Fruit fly (Drosophila melanogaster) whole organism, embryonic: ENCODE data around the gene CG4880.

Source experiments
- Atf3 ChIP-seq: fragments of 200-800 bp; sonication (Bioruptor generic); optimal IDR thresholded peaks from 3 replicates; lab custom pipeline; 2016; ENCODE audit warnings: missing biosample characterization, missing genetic modification characterization
- CG12071 ChIP-seq: fragments of 200-800 bp; sonication (Bioruptor generic); optimal IDR thresholded peaks from 3 replicates; lab custom pipeline; 2018; ENCODE audit warnings: missing biosample characterization, mild to moderate bottlenecking, missing genetic modification characterization
- CG12155 ChIP-seq: fragments of 200-800 bp; sonication (Bioruptor generic); optimal IDR thresholded peaks from 3 replicates; lab custom pipeline; 2016; ENCODE audit warnings: missing biosample characterization, missing genetic modification characterization
- CG12744 ChIP-seq: fragments of 200-800 bp; sonication (Bioruptor generic); optimal IDR thresholded peaks from 2 replicates; lab custom pipeline; 2016; ENCODE audit warnings: missing biosample characterization, missing genetic modification characterization
- CG12942 ChIP-seq: fragments of 200-800 bp; sonication (Bioruptor generic); optimal IDR thresholded peaks from 3 replicates; lab custom pipeline; 2016; ENCODE audit warnings: missing biosample characterization, missing genetic modification characterization
- CG17385 ChIP-seq: fragments of 200-800 bp; sonication (Bioruptor generic); optimal IDR thresholded peaks from 3 replicates; lab custom pipeline; 2018; ENCODE audit warnings: missing biosample characterization, mild to moderate bottlenecking, missing genetic modification characterization
- CG17829 ChIP-seq: fragments of 200-800 bp; optimal IDR thresholded peaks from 2 replicates; lab custom pipeline; 2019; ENCODE audit warnings: missing biosample characterization, mild to moderate bottlenecking, missing genetic modification characterization, moderate library complexity
- CG18599 ChIP-seq: fragments of 200-800 bp; sonication (Bioruptor generic); optimal IDR thresholded peaks from 3 replicates; lab custom pipeline; 2017; ENCODE audit warnings: missing biosample characterization, missing genetic modification characterization, mild to moderate bottlenecking, moderate library complexity, missing genetic modification reagents
- CG2712 ChIP-seq: fragments of 200-800 bp; optimal IDR thresholded peaks from 3 replicates; lab custom pipeline; 2019; ENCODE audit warnings: missing biosample characterization, mild to moderate bottlenecking, missing genetic modification characterization, moderate library complexity
- CG2889 ChIP-seq: fragments of 200-800 bp; sonication (Bioruptor generic); IDR thresholded peaks from 3 replicates; pipeline ENCODE4 v1.3.6; 2022; ENCODE audit warnings: missing biosample characterization, missing genetic modification characterization
- CG5245 ChIP-seq: fragments of 200-800 bp; sonication (Bioruptor generic); optimal IDR thresholded peaks from 3 replicates; lab custom pipeline; 2016; ENCODE audit warnings: missing biosample characterization, missing genetic modification characterization
- CG6654 ChIP-seq: fragments of 200-800 bp; sonication (Bioruptor generic); optimal IDR thresholded peaks from 2 replicates; lab custom pipeline; 2017; ENCODE audit warnings: missing biosample characterization, mild to moderate bottlenecking, missing genetic modification characterization
- CG6791 ChIP-seq: fragments of 200-800 bp; sonication (Bioruptor generic); IDR thresholded peaks from 3 replicates; pipeline ENCODE4 v1.3.6; 2022; ENCODE audit warnings: missing biosample characterization, missing genetic modification characterization; ENCODE audit not compliant: partially characterized antibody
- CG6813 ChIP-seq: fragments of 200-800 bp; sonication (Bioruptor generic); optimal IDR thresholded peaks from 2 replicates; lab custom pipeline; 2017; ENCODE audit warnings: missing biosample characterization, missing genetic modification characterization, mild to moderate bottlenecking, moderate library complexity, missing genetic modification reagents
- CG7357 ChIP-seq: fragments of 200-800 bp; sonication (Bioruptor generic); IDR thresholded peaks from 3 replicates; pipeline ENCODE4 v1.3.6; 2022; ENCODE audit warnings: missing biosample characterization, missing genetic modification characterization
- CG7556 ChIP-seq: fragments of 200-800 bp; sonication (Bioruptor generic); optimal IDR thresholded peaks from 2 replicates; lab custom pipeline; 2017; ENCODE audit warnings: missing biosample characterization, mild to moderate bottlenecking, missing genetic modification characterization
- CG7928 ChIP-seq: fragments of 200-800 bp; sonication (Bioruptor generic); optimal IDR thresholded peaks from 2 replicates; lab custom pipeline; 2017; ENCODE audit warnings: missing biosample characterization, mild to moderate bottlenecking, missing genetic modification characterization
- CG8290 ChIP-seq, 3 experiments: fragments of 200-800 bp; sonication (Bioruptor generic); optimal IDR thresholded peaks; 2 replicates each; lab custom pipeline; 2016 to 2019; ENCODE audit warnings: missing biosample characterization in 3 of 3, missing genetic modification characterization in 3 of 3, mild to moderate bottlenecking in 2 of 3, moderate library complexity in 1 of 3
- CG8359 ChIP-seq: fragments of 200-800 bp; sonication (Bioruptor generic); optimal IDR thresholded peaks from 2 replicates; lab custom pipeline; 2017; ENCODE audit warnings: missing biosample characterization, mild to moderate bottlenecking, missing genetic modification characterization, borderline replicate concordance
- Camta ChIP-seq: fragments of 200-800 bp; sonication (Bioruptor generic); optimal IDR thresholded peaks from 2 replicates; lab custom pipeline; 2016; ENCODE audit warnings: missing biosample characterization, missing genetic modification characterization
- CrebB ChIP-seq: fragments of 200-800 bp; sonication (Bioruptor generic); optimal IDR thresholded peaks from 3 replicates; lab custom pipeline; 2018; ENCODE audit warnings: missing biosample characterization, mild to moderate bottlenecking, missing genetic modification characterization
- Dbx ChIP-seq: fragments of 200-800 bp; sonication (Bioruptor generic); IDR thresholded peaks from 3 replicates; pipeline ENCODE4 v1.3.6; 2022; ENCODE audit warnings: missing biosample characterization, missing genetic modification characterization
- Dref ChIP-seq: fragments of 200-800 bp; sonication (Bioruptor generic); IDR thresholded peaks from 2 replicates; pipeline ENCODE4 v1.3.6; 2022; ENCODE audit warnings: missing biosample characterization, missing genetic modification characterization
- Fer3 ChIP-seq: fragments of 200-800 bp; sonication (Bioruptor generic); optimal IDR thresholded peaks from 2 replicates; lab custom pipeline; 2018; ENCODE audit warnings: missing biosample characterization, mild to moderate bottlenecking, missing genetic modification characterization, moderate library complexity
- Hmx ChIP-seq: fragments of 200-800 bp; sonication (Bioruptor generic); optimal IDR thresholded peaks from 2 replicates; lab custom pipeline; 2016; ENCODE audit warnings: missing biosample characterization, missing genetic modification characterization
- NfI ChIP-seq: fragments of 200-800 bp; sonication (Bioruptor generic); optimal IDR thresholded peaks from 3 replicates; lab custom pipeline; 2018; ENCODE audit warnings: missing biosample characterization, mild to moderate bottlenecking, missing genetic modification characterization, moderate library complexity
- Ravus ChIP-seq: fragments of 200-800 bp; sonication (Bioruptor generic); IDR thresholded peaks from 2 replicates; pipeline ENCODE4 v1.3.6; 2022; ENCODE audit warnings: missing biosample characterization, missing genetic modification characterization
- Rfx ChIP-seq: fragments of 200-800 bp; sonication (Bioruptor generic); IDR thresholded peaks from 2 replicates; pipeline ENCODE4 v1.3.6; 2022; ENCODE audit warnings: missing biosample characterization, missing genetic modification characterization
- Spps ChIP-seq: fragments of 200-800 bp; sonication (Bioruptor generic); optimal IDR thresholded peaks from 2 replicates; lab custom pipeline; 2018; ENCODE audit warnings: missing biosample characterization, mild to moderate bottlenecking, missing genetic modification characterization
- Trl ChIP-seq, 3 experiments: fragments of >200 bp in 2 of 3; fragments of 200-800 bp in 1 of 3; sonication (Bioruptor generic) in 1 of 3; optimal IDR thresholded peaks; 2 replicates in 1 of 3; 3 replicates in 2 of 3; lab custom pipeline; 2016 to 2017; ENCODE audit warnings: missing biosample characterization in 1 of 3, missing genetic modification characterization in 1 of 3
- caup ChIP-seq: fragments of 200-800 bp; sonication (Bioruptor generic); optimal IDR thresholded peaks from 3 replicates; lab custom pipeline; 2017; ENCODE audit warnings: missing biosample characterization, mild to moderate bottlenecking, missing genetic modification characterization, moderate library complexity; ENCODE audit not compliant: severe bottlenecking
- da ChIP-seq: fragments of 200-800 bp; sonication (Bioruptor generic); optimal IDR thresholded peaks from 2 replicates; lab custom pipeline; 2016; ENCODE audit warnings: missing biosample characterization, missing genetic modification characterization
- dmrt99B ChIP-seq: fragments of 200-800 bp; sonication (Bioruptor generic); optimal IDR thresholded peaks from 2 replicates; lab custom pipeline; 2018; ENCODE audit warnings: missing biosample characterization, mild to moderate bottlenecking, missing genetic modification characterization, moderate library complexity
- ind ChIP-seq: fragments of 200-800 bp; sonication (Bioruptor generic); optimal IDR thresholded peaks from 3 replicates; lab custom pipeline; 2016; ENCODE audit warnings: missing biosample characterization, missing genetic modification characterization
- jing ChIP-seq: fragments of 200-800 bp; sonication (Bioruptor generic); optimal IDR thresholded peaks from 2 replicates; lab custom pipeline; 2018; ENCODE audit warnings: missing biosample characterization, mild to moderate bottlenecking, missing genetic modification characterization
- kay ChIP-seq: fragments of 200-800 bp; sonication (Bioruptor generic); optimal IDR thresholded peaks from 2 replicates; lab custom pipeline; 2016; ENCODE audit warnings: missing biosample characterization, missing genetic modification characterization
- lab ChIP-seq: fragments of 200-800 bp; sonication (Bioruptor generic); optimal IDR thresholded peaks from 3 replicates; lab custom pipeline; 2017; ENCODE audit warnings: missing biosample characterization, missing genetic modification characterization, mild to moderate bottlenecking, moderate library complexity, missing genetic modification reagents
- p53 ChIP-seq: fragments of 200-800 bp; sonication (Bioruptor generic); optimal IDR thresholded peaks from 2 replicates; lab custom pipeline; 2016; ENCODE audit warnings: missing biosample characterization, missing genetic modification characterization
- run ChIP-seq: fragments of 200-800 bp; sonication (Bioruptor generic); optimal IDR thresholded peaks from 3 replicates; lab custom pipeline; 2018; ENCODE audit warnings: missing biosample characterization, mild to moderate bottlenecking, missing genetic modification characterization
- shn ChIP-seq: fragments of 200-800 bp; sonication (Bioruptor generic); optimal IDR thresholded peaks from 3 replicates; lab custom pipeline; 2016; ENCODE audit warnings: missing biosample characterization, missing genetic modification characterization
- tio ChIP-seq: fragments of 200-800 bp; sonication (Bioruptor generic); optimal IDR thresholded peaks from 2 replicates; lab custom pipeline; 2017; ENCODE audit warnings: missing biosample characterization, missing genetic modification characterization, inconsistent platforms
- toy ChIP-seq: fragments of 200-800 bp; sonication (Bioruptor generic); IDR thresholded peaks from 2 replicates; pipeline ENCODE4 v1.3.6; 2022; ENCODE audit warnings: missing biosample characterization, missing genetic modification characterization
- vnd ChIP-seq: fragments of 200-800 bp; sonication (Bioruptor generic); IDR thresholded peaks from 3 replicates; pipeline ENCODE4 v1.3.6; 2022; ENCODE audit warnings: missing biosample characterization, missing genetic modification characterization; ENCODE audit not compliant: partially characterized antibody
- vvl ChIP-seq: fragments of 200-800 bp; sonication (Bioruptor generic); IDR thresholded peaks from 2 replicates; pipeline ENCODE4 v1.3.6; 2022; ENCODE audit warnings: missing biosample characterization, missing genetic modification characterization
- wdn ChIP-seq: fragments of 200-800 bp; sonication (Bioruptor generic); IDR thresholded peaks from 2 replicates; pipeline ENCODE4 v1.3.6; 2022; ENCODE audit warnings: missing biosample characterization, missing genetic modification characterization
- zen ChIP-seq: fragments of 200-800 bp; sonication (Bioruptor generic); optimal IDR thresholded peaks from 3 replicates; lab custom pipeline; 2018; ENCODE audit warnings: missing biosample characterization, mild to moderate bottlenecking, missing genetic modification characterization, moderate library complexity
- zfh1 ChIP-seq: fragments of 200-800 bp; sonication (Bioruptor generic); IDR thresholded peaks from 3 replicates; pipeline ENCODE4 v1.3.6; 2022; ENCODE audit warnings: missing biosample characterization, missing genetic modification characterization

The CG4880 gene

dm6 chrX:16930465-16931286 lies 44.1 kb downstream of the CG4880 start (continued):
- TF ChIP-seq CG7357 (GFP tag; lab: Robert Waterston, UW) = 0 out of 3 replicates have a peak, but pooled peaks have one; percentile 27
- TF ChIP-seq CG6654 (GFP tag; lab: Kevin White, UChicago) = peak; percentile 2
- peak; percentile 40 for TF ChIP-seq CG12071 (GFP tag; lab: Kevin White, UChicago)
- TF ChIP-seq vvl (GFP tag; lab: Robert Waterston, UW) = peak; percentile 80
- no peak for TF ChIP-seq CG12744 (GFP tag; lab: Kevin White, UChicago)
- TF ChIP-seq CG8290 (GFP tag; optimal IDR thresholded peaks at IDR 0.05; lab: Kevin White, UChicago) = no peak
- peak in 1 of 2 experiments; percentile 21 for TF ChIP-seq CG8290 (tag; optimal IDR thresholded peaks at IDR 0.05; lab: Kevin White, UChicago)
- 0 out of 3 replicates have a peak, but pooled peaks have one; percentile 32 for TF ChIP-seq Dbx (GFP tag; lab: Robert Waterston, UW)
- TF ChIP-seq caup (GFP tag; lab: Kevin White, UChicago) = peak; percentile 44
- TF ChIP-seq CG6791 = no peak
- TF ChIP-seq kay (GFP tag; lab: Kevin White, UChicago) = peak; percentile 20
- peak; percentile 58 for TF ChIP-seq ind (GFP tag; lab: Kevin White, UChicago)
- peak; percentile 50 for TF ChIP-seq CG17385 (GFP tag; lab: Kevin White, UChicago)
- no peak for TF ChIP-seq Hmx (GFP tag; lab: Kevin White, UChicago)
- TF ChIP-seq p53 (GFP tag; lab: Kevin White, UChicago) = no peak
- TF ChIP-seq Ravus (GFP tag; lab: Robert Waterston, UW) = no peak; the same call in 1 of the 2 replicates
- TF ChIP-seq Fer3 (tag; lab: Kevin White, UChicago) = peak; percentile 73
- TF ChIP-seq CG5245 (GFP tag; lab: Kevin White, UChicago) = peak; percentile 40
- no peak for TF ChIP-seq Trl (optimal IDR thresholded peaks at IDR 0.05; lab: Kevin White, UChicago)
- TF ChIP-seq Trl (GFP tag; optimal IDR thresholded peaks at IDR 0.05; lab: Kevin White, UChicago) = peak; percentile 24
- no peak for TF ChIP-seq jing (GFP tag; lab: Kevin White, UChicago)
- TF ChIP-seq CG6813 = peak; percentile 30
- no peak for TF ChIP-seq vnd (GFP tag; lab: Robert Waterston, UW)
- TF ChIP-seq run = peak; percentile 30
- TF ChIP-seq shn (GFP tag; lab: Kevin White, UChicago) = no peak
- TF ChIP-seq toy (GFP tag; lab: Robert Waterston, UW) = no peak
- TF ChIP-seq CG8359 (GFP tag; lab: Kevin White, UChicago) = peak; percentile 14
- peak; percentile 72 for TF ChIP-seq CG2712
- TF ChIP-seq CG12942 = peak; percentile 3
- no peak for TF ChIP-seq Atf3 (GFP tag; lab: Kevin White, UChicago)
- no peak for TF ChIP-seq Dref (GFP tag; lab: Robert Waterston, UW)
- peak; percentile 84 for TF ChIP-seq dmrt99B
- TF ChIP-seq zen (tag; lab: Kevin White, UChicago) = peak; percentile 26
- TF ChIP-seq CG2889 (GFP tag; lab: Robert Waterston, UW) = peak; percentile 18; the same call in 1 of the 3 replicates
- TF ChIP-seq Camta = peak; percentile 32
- peak; percentile 61; the same call in 2 of the 3 replicates for TF ChIP-seq zfh1
- peak; percentile 11 for TF ChIP-seq CG7928 (GFP tag; lab: Kevin White, UChicago)
- TF ChIP-seq CG18599 (GFP tag; lab: Kevin White, UChicago) = peak; percentile 66
- peak; percentile 38 for TF ChIP-seq NfI (GFP tag; lab: Kevin White, UChicago)
- peak; percentile 16 for TF ChIP-seq CrebB (tag; lab: Kevin White, UChicago)
- TF ChIP-seq Spps (tag; lab: Kevin White, UChicago) = peak; percentile 7
- peak; percentile 75 for TF ChIP-seq lab (GFP tag; lab: Kevin White, UChicago)
- peak; percentile 49; the same call in 1 of the 2 replicates for TF ChIP-seq wdn (GFP tag; lab: Robert Waterston, UW)
- no peak for TF ChIP-seq da
- peak; percentile 77 for TF ChIP-seq Rfx
- TF ChIP-seq tio (GFP tag; lab: Kevin White, UChicago) = no peak
- TF ChIP-seq CG7556 = peak; percentile 72
- TF ChIP-seq CG17829 = peak; percentile 60
- TF ChIP-seq CG12155 (GFP tag; lab: Kevin White, UChicago) = peak; percentile 28
